Worm (Caenorhabditis elegans): ENCODE results near the gene C14A11.2.

Gene C14A11.2

ce11 chrX:2843508-2843907 is 40.6 kb downstream of the C14A11.2 start:
- TF ChIP-seq hlh-30 (tag; optimal IDR thresholded peaks at IDR 0.05; ENCODE audit: insufficient read depth) (no peak), ref-2 (tag; optimal IDR thresholded peaks at IDR 0.05) (no peak), nhr-232 (tag; optimal IDR thresholded peaks at IDR 0.05) (no peak), fax-1 (tag; optimal IDR thresholded peaks at IDR 0.05) (no peak), T23F11.4 (GFP tag; optimal IDR thresholded peaks at IDR 0.05) (no peak), unc-3 (GFP tag; conservative IDR thresholded peaks at IDR 0.05) (no peak), unc-3 (tag; optimal IDR thresholded peaks at IDR 0.05) (no peak), ceh-48 (tag; optimal IDR thresholded peaks at IDR 0.05) (no peak), pax-1 (tag; optimal IDR thresholded peaks at IDR 0.05) (no peak), F13H6.1 (tag; optimal IDR thresholded peaks at IDR 0.05) (no peak), nhr-11 (tag; optimal IDR thresholded peaks at IDR 0.05) (no peak), C38D4.7 (GFP tag; optimal IDR thresholded peaks at IDR 0.05) (no peak), ceh-22 (tag; optimal IDR thresholded peaks at IDR 0.05) (no peak), syd-9 (tag; optimal IDR thresholded peaks at IDR 0.05) (no peak), hlh-15 (tag; optimal IDR thresholded peaks at IDR 0.05) (no peak)

- TF ChIP-seq che-1 (tag; optimal IDR thresholded peaks at IDR 0.05) (peak; percentile 44), sox-4 (tag; optimal IDR thresholded peaks at IDR 0.05) (peak; percentile 68), ceh-31 (tag; optimal IDR thresholded peaks at IDR 0.05) (peak; percentile 94), C08G9.2 (tag; optimal IDR thresholded peaks at IDR 0.05) (peak; percentile 67), hlh-15 (tag; optimal IDR thresholded peaks at IDR 0.05) (no peak), dve-1 (tag; optimal IDR thresholded peaks at IDR 0.05) (peak; percentile 68), fkh-10 (GFP tag; optimal IDR thresholded peaks at IDR 0.05) (peak; percentile 60), ref-2 (tag; optimal IDR thresholded peaks at IDR 0.05) (peak; percentile 86), hlh-13 (GFP tag; optimal IDR thresholded peaks at IDR 0.05) (no peak), ceh-9 (tag; optimal IDR thresholded peaks at IDR 0.05) (no peak), ztf-16 (tag; optimal IDR thresholded peaks at IDR 0.05) (peak; percentile 64), sox-2 (GFP tag; IDR thresholded peaks at IDR 0.05) (peak; percentile 1; the same call in 1 of the 2 replicates), pha-4 (tag; optimal IDR thresholded peaks at IDR 0.05) (no peak), hlh-30 (tag; optimal IDR thresholded peaks at IDR 0.05; ENCODE audit: insufficient read depth) (peak; percentile 46), unc-42 (tag; optimal IDR thresholded peaks at IDR 0.05) (peak; percentile 78), npax-4 (tag; optimal IDR thresholded peaks at IDR 0.05) (peak; percentile 3), ttx-3 (tag; optimal IDR thresholded peaks at IDR 0.05) (no peak), elt-2 (tag; optimal IDR thresholded peaks at IDR 0.05) (peak; percentile 36), dmd-4 (tag; optimal IDR thresholded peaks at IDR 0.05; ENCODE audit: borderline replicate concordance) (peak; percentile 65), tbx-2 (tag; optimal IDR thresholded peaks at IDR 0.05) (peak; percentile 95), ceh-18 (tag; optimal IDR thresholded peaks at IDR 0.05) (peak; percentile 98), fkh-6 (tag; optimal IDR thresholded peaks at IDR 0.05) (no peak), ceh-48 (tag; optimal IDR thresholded peaks at IDR 0.05) (peak; percentile 13), pros-1 (tag; optimal IDR thresholded peaks at IDR 0.05) (peak; percentile 85), ceh-34 (tag; optimal IDR thresholded peaks at IDR 0.05) (peak; percentile 96), pag-3 (tag; optimal IDR thresholded peaks at IDR 0.05; ENCODE audit: borderline replicate concordance) (peak; percentile 69), Y22D7AL.16 (tag; optimal IDR thresholded peaks at IDR 0.05) (no peak), tbx-7 (tag; optimal IDR thresholded peaks at IDR 0.05) (no peak), lim-6 (tag; optimal IDR thresholded peaks at IDR 0.05) (peak; percentile 45), nhr-11 (tag; optimal IDR thresholded peaks at IDR 0.05) (no peak), ceh-24 (tag; optimal IDR thresholded peaks at IDR 0.05) (no peak), odd-2 (tag; optimal IDR thresholded peaks at IDR 0.05) (no peak), madf-2 (tag; optimal IDR thresholded peaks at IDR 0.05) (peak; percentile 57), ceh-30 (tag; optimal IDR thresholded peaks at IDR 0.05) (no peak), pqm-1 (tag; optimal IDR thresholded peaks at IDR 0.05) (peak; percentile 74), nfya-1 (tag; optimal IDR thresholded peaks at IDR 0.05) (peak; percentile 89), K02D7.2 (tag; optimal IDR thresholded peaks at IDR 0.05) (no peak), hlh-6 (tag; optimal IDR thresholded peaks at IDR 0.05) (peak; percentile 78), K09A11.1 (tag; optimal IDR thresholded peaks at IDR 0.05; ENCODE audit: insufficient read depth) (no peak), nhr-232 (tag; optimal IDR thresholded peaks at IDR 0.05) (no peak), ceh-2 (tag; optimal IDR thresholded peaks at IDR 0.05) (peak; percentile 82), ceh-6 (GFP tag; optimal IDR thresholded peaks at IDR 0.05) (peak; percentile 52)
Measured at ce11 chrX:2852388-2852908, 49.5 kb downstream of the C14A11.2 start, which contains the start of gene kin-29. Gene kin-29 (minus strand): TSS chrX:2852438.

Measured in whole organism, late embryonic.